Worm (Caenorhabditis elegans) whole organism, L1 larva: ENCODE results near the gene rsa-2.

Source experiments
- C16A3.4 ChIP-seq: fragments of 150-350 bp; optimal IDR thresholded peaks from 2 replicates; lab custom pipeline; 2014; ENCODE audit warnings: missing biosample characterization, missing genetic modification characterization
- F16B12.6 ChIP-seq: fragments of 150-350 bp; optimal IDR thresholded peaks from 2 replicates; lab custom pipeline; 2014; ENCODE audit warnings: missing biosample characterization, missing genetic modification characterization
- aha-1 ChIP-seq: fragments of 150-350 bp; optimal IDR thresholded peaks from 2 replicates; lab custom pipeline; 2014; ENCODE audit warnings: missing biosample characterization, missing genetic modification characterization
- alr-1 ChIP-seq: fragments of 200-800 bp; sonication (Bioruptor generic); optimal IDR thresholded peaks from 2 replicates; lab custom pipeline; 2018; ENCODE audit warnings: borderline replicate concordance, mild to moderate bottlenecking, missing genetic modification characterization, missing compliant biosample characterization
- aly-2 ChIP-seq: fragments of 150-350 bp; optimal IDR thresholded peaks from 2 replicates; lab custom pipeline; 2014; ENCODE audit warnings: missing biosample characterization, missing genetic modification characterization
- ceh-63 ChIP-seq: fragments of 200-800 bp; sonication (Bioruptor generic); optimal IDR thresholded peaks from 2 replicates; lab custom pipeline; 2018; ENCODE audit warnings: mild to moderate bottlenecking, missing genetic modification characterization, missing compliant biosample characterization
- ceh-88 ChIP-seq: fragments of 200-800 bp; sonication (Bioruptor generic); IDR thresholded peaks from 2 replicates; pipeline ENCODE4 v1.3.6; 2022; ENCODE audit warnings: missing genetic modification characterization, missing compliant biosample characterization
- ces-1 ChIP-seq: fragments of 150-350 bp; optimal IDR thresholded peaks from 2 replicates; lab custom pipeline; 2014; ENCODE audit warnings: missing biosample characterization, missing genetic modification reagents, missing genetic modification characterization
- dpl-1 ChIP-seq, 3 experiments: fragments of 150-350 bp in 2 of 3; sonication (generic microtip) in 1 of 3; optimal IDR thresholded peaks; 2 replicates each; lab custom pipeline; 2014 to 2017; ENCODE audit warnings: missing biosample characterization in 3 of 3, missing genetic modification characterization in 3 of 3, missing genetic modification reagents in 3 of 3
- efl-1 ChIP-seq, 4 experiments: fragments of 150-350 bp; optimal IDR thresholded peaks in 3 of 4; peaks in 1 of 4; 1 replicate in 1 of 4; 2 replicates in 3 of 4; lab custom pipeline; 2014; ENCODE audit warnings: missing biosample characterization in 2 of 4, missing genetic modification characterization in 2 of 4, missing genetic modification reagents in 2 of 4
- egl-13 ChIP-seq: sonication (generic microtip); optimal IDR thresholded peaks from 2 replicates; lab custom pipeline; 2016; ENCODE audit warnings: missing genotype, missing genetic modification reagents, missing genetic modification characterization, missing compliant biosample characterization
- elt-2 ChIP-seq: sonication (generic microtip); optimal IDR thresholded peaks from 2 replicates; lab custom pipeline; 2016; ENCODE audit warnings: missing genetic modification characterization, mild to moderate bottlenecking, inconsistent platforms, missing compliant biosample characterization, missing genetic modification reagents
- elt-3 ChIP-seq, 6 experiments: fragments of 150-350 bp in 1 of 6; sonication (generic microtip); optimal IDR thresholded peaks; 2 replicates each; lab custom pipeline; 2017 to 2018; ENCODE audit warnings: missing biosample characterization in 6 of 6, missing genetic modification characterization in 6 of 6, inconsistent platforms in 1 of 6
- ets-5 ChIP-seq: fragments of 200-800 bp; sonication (Bioruptor generic); IDR thresholded peaks from 2 replicates; pipeline ENCODE4 v1.3.6; 2022; ENCODE audit warnings: missing genetic modification characterization, missing compliant biosample characterization
- fkh-10 ChIP-seq: sonication (generic microtip); optimal IDR thresholded peaks from 2 replicates; lab custom pipeline; 2017; ENCODE audit warnings: missing biosample characterization, missing genetic modification reagents, missing genetic modification characterization
- fkh-4 ChIP-seq: sonication (generic microtip); optimal IDR thresholded peaks from 2 replicates; lab custom pipeline; 2016; ENCODE audit warnings: missing compliant biosample characterization, missing genetic modification characterization, borderline replicate concordance
- fkh-8 ChIP-seq: sonication (generic microtip); optimal IDR thresholded peaks from 2 replicates; lab custom pipeline; 2016; ENCODE audit warnings: mild to moderate bottlenecking, missing genetic modification characterization, missing compliant biosample characterization
- fos-1 ChIP-seq: fragments of 150-350 bp; optimal IDR thresholded peaks from 2 replicates; lab custom pipeline; 2014; ENCODE audit warnings: missing biosample characterization, missing genetic modification characterization
- hlh-17 ChIP-seq: fragments of 200-800 bp; sonication (Bioruptor generic); optimal IDR thresholded peaks from 2 replicates; lab custom pipeline; 2018; ENCODE audit warnings: missing genetic modification characterization, mild to moderate bottlenecking, missing compliant biosample characterization, moderate library complexity, borderline replicate concordance
- hlh-4 ChIP-seq: sonication (generic microtip); optimal IDR thresholded peaks from 2 replicates; lab custom pipeline; 2016; ENCODE audit warnings: mild to moderate bottlenecking, missing genetic modification characterization, missing compliant biosample characterization
- irx-1 ChIP-seq: sonication (generic microtip); optimal IDR thresholded peaks from 2 replicates; lab custom pipeline; 2016; ENCODE audit warnings: missing genetic modification characterization, missing compliant biosample characterization
- isw-1 ChIP-seq: fragments of 200-800 bp; sonication (Bioruptor generic); IDR thresholded peaks from 2 replicates; pipeline ENCODE4 v1.3.6; 2022; ENCODE audit warnings: missing genetic modification characterization, missing compliant biosample characterization
- jun-1 ChIP-seq: fragments of 150-350 bp; optimal IDR thresholded peaks from 2 replicates; lab custom pipeline; 2014; ENCODE audit warnings: missing biosample characterization, missing genetic modification reagents, missing genetic modification characterization
- lin-13 ChIP-seq: fragments of 150-350 bp; optimal IDR thresholded peaks from 2 replicates; lab custom pipeline; 2014; ENCODE audit warnings: missing biosample characterization, missing genetic modification reagents, missing genetic modification characterization
- lin-14 ChIP-seq: fragments of 200-800 bp; sonication (Bioruptor generic); optimal IDR thresholded peaks from 2 replicates; lab custom pipeline; 2018; ENCODE audit warnings: mild to moderate bottlenecking, missing genetic modification characterization, moderate library complexity, missing compliant biosample characterization
- lin-39 ChIP-seq: fragments of 150-350 bp; optimal IDR thresholded peaks from 2 replicates; lab custom pipeline; 2014; ENCODE audit warnings: missing biosample characterization, missing genetic modification reagents, missing genetic modification characterization
- lsy-2 ChIP-seq, 2 experiments: fragments of 150-350 bp; optimal IDR thresholded peaks; 2 replicates each; lab custom pipeline; 2014; ENCODE audit warnings: missing biosample characterization in 2 of 2, missing genetic modification characterization in 2 of 2
- mef-2 ChIP-seq: fragments of 150-350 bp; optimal IDR thresholded peaks from 2 replicates; lab custom pipeline; 2014; ENCODE audit warnings: missing biosample characterization, missing genetic modification characterization
- nhr-11 ChIP-seq: fragments of 150-350 bp; optimal IDR thresholded peaks from 2 replicates; lab custom pipeline; 2014; ENCODE audit warnings: missing biosample characterization, missing genetic modification characterization
- nhr-12 ChIP-seq: sonication (generic microtip); optimal IDR thresholded peaks from 2 replicates; lab custom pipeline; 2017; ENCODE audit warnings: missing biosample characterization, missing genetic modification characterization
- nhr-28 ChIP-seq: fragments of 150-350 bp; optimal IDR thresholded peaks from 2 replicates; lab custom pipeline; 2014; ENCODE audit warnings: missing biosample characterization, missing genetic modification characterization
- nhr-77 ChIP-seq: fragments of 150-350 bp; optimal IDR thresholded peaks from 2 replicates; lab custom pipeline; 2014; ENCODE audit warnings: missing biosample characterization, missing genetic modification characterization
- nhr-84 ChIP-seq: sonication (generic microtip); optimal IDR thresholded peaks from 2 replicates; lab custom pipeline; 2017; ENCODE audit warnings: missing biosample characterization, missing genetic modification characterization
- pax-3 ChIP-seq: fragments of 200-800 bp; sonication (Bioruptor generic); optimal IDR thresholded peaks from 2 replicates; lab custom pipeline; 2018; ENCODE audit warnings: mild to moderate bottlenecking, missing genetic modification characterization, moderate library complexity, missing compliant biosample characterization
- rnt-1 ChIP-seq: sonication (generic microtip); optimal IDR thresholded peaks from 2 replicates; lab custom pipeline; 2016; ENCODE audit warnings: mild to moderate bottlenecking, missing genetic modification characterization, moderate library complexity, missing compliant biosample characterization
- skn-1 ChIP-seq: fragments of 150-350 bp; optimal IDR thresholded peaks from 2 replicates; lab custom pipeline; 2014; ENCODE audit warnings: missing biosample characterization, missing genetic modification characterization
- sox-4 ChIP-seq: sonication (generic microtip); optimal IDR thresholded peaks from 2 replicates; lab custom pipeline; 2016; ENCODE audit warnings: missing genetic modification characterization, missing compliant biosample characterization
- tbx-2 ChIP-seq: sonication (generic microtip); optimal IDR thresholded peaks from 2 replicates; lab custom pipeline; 2016; ENCODE audit warnings: missing genetic modification characterization, missing compliant biosample characterization
- tlp-1 ChIP-seq: fragments of 150-350 bp; optimal IDR thresholded peaks from 2 replicates; lab custom pipeline; 2014; ENCODE audit warnings: missing biosample characterization, missing genetic modification characterization
- unc-130 ChIP-seq: fragments of 150-350 bp; optimal IDR thresholded peaks from 2 replicates; lab custom pipeline; 2017; ENCODE audit warnings: missing biosample characterization, missing genetic modification characterization, inconsistent platforms
- unc-30 ChIP-seq: sonication (generic microtip); optimal IDR thresholded peaks from 2 replicates; lab custom pipeline; 2017; ENCODE audit warnings: missing biosample characterization, missing genetic modification characterization
- unc-62 ChIP-seq: fragments of 150-350 bp; optimal IDR thresholded peaks from 2 replicates; lab custom pipeline; 2014; ENCODE audit warnings: missing biosample characterization, missing genetic modification reagents, missing genetic modification characterization
- unc-98 ChIP-seq: fragments of 200-800 bp; sonication (Bioruptor generic); IDR thresholded peaks from 2 replicates; pipeline ENCODE4 v1.3.6; 2022; ENCODE audit warnings: missing genetic modification characterization, missing compliant biosample characterization
- vab-15 ChIP-seq: sonication (generic microtip); optimal IDR thresholded peaks from 2 replicates; lab custom pipeline; 2017; ENCODE audit warnings: missing genotype, mild to moderate bottlenecking, missing genetic modification characterization, missing compliant biosample characterization
- zag-1 ChIP-seq: fragments of 150-350 bp; optimal IDR thresholded peaks from 2 replicates; lab custom pipeline; 2014; ENCODE audit warnings: missing biosample characterization, missing genetic modification characterization

rsa-2 gene

ce11 chrIII:11036132-11036531 lies 27.1 kb upstream of the rsa-2 start (continued):
- TF ChIP-seq nhr-11 (tag; lab: Kevin White, UChicago) (no peak), nhr-77 (tag; lab: Kevin White, UChicago) (peak; percentile 56), zag-1 (no peak), skn-1 (tag; lab: Kevin White, UChicago) (peak; percentile 67), ceh-63 (GFP tag; lab: Kevin White, UChicago) (no peak), aha-1 (no peak), alr-1 (no peak), fkh-8 (peak; percentile 52), rnt-1 (tag; lab: Kevin White, UChicago) (no peak), ceh-88 (GFP tag; lab: Robert Waterston, UW) (no peak), vab-15 (tag; lab: Kevin White, UChicago) (no peak), lsy-2 (tag; optimal IDR thresholded peaks at IDR 0.05; lab: Kevin White, UChicago) (peak; percentile 97 to 99), nhr-84 (no peak), F16B12.6 (peak; percentile 100), mef-2 (tag; lab: Kevin White, UChicago) (no peak), hlh-4 (tag; lab: Kevin White, UChicago) (no peak), sox-4 (tag; lab: Kevin White, UChicago) (no peak), jun-1 (tag; lab: Kevin White, UChicago) (peak; percentile 50), ets-5 (GFP tag; lab: Robert Waterston, UW) (no peak), ces-1 (GFP tag; lab: Kevin White, UChicago) (no peak), unc-130 (tag; lab: Kevin White, UChicago) (peak; percentile 80), irx-1 (tag; lab: Kevin White, UChicago) (peak; percentile 66), efl-1 (optimal IDR thresholded peaks at IDR 0.05; lab: Kevin White, UChicago) (peak; percentile 86), efl-1 (GFP tag; optimal IDR thresholded peaks at IDR 0.05 in 1 of 2; lab: Kevin White, UChicago) (peak; percentile 83 to 98), unc-62 (GFP tag; lab: Kevin White, UChicago) (no peak), fos-1 (peak; percentile 50), unc-98 (GFP tag; lab: Robert Waterston, UW) (no peak; the same call in 1 of the 2 replicates), C16A3.4 (tag; lab: Kevin White, UChicago) (peak; percentile 76), egl-13 (tag; lab: Kevin White, UChicago) (no peak), lin-13 (peak; percentile 74), pax-3 (peak; percentile 38), nhr-12 (tag; lab: Kevin White, UChicago) (no peak), elt-3 (tag; optimal IDR thresholded peaks at IDR 0.05; lab: Kevin White, UChicago) (peak in 2 of 6 experiments; percentile 57 to 75), dpl-1 (GFP tag; optimal IDR thresholded peaks at IDR 0.05; lab: Kevin White, UChicago) (peak; percentile 69 to 83 (median 82)), isw-1 (peak; percentile 65), lin-14 (GFP tag; lab: Kevin White, UChicago) (peak; percentile 74), fkh-4 (no peak), nhr-28 (tag; lab: Kevin White, UChicago) (no peak), tlp-1 (no peak), unc-30 (tag; lab: Kevin White, UChicago) (no peak), elt-2 (tag; lab: Kevin White, UChicago) (peak; percentile 27), lin-39 (tag; lab: Kevin White, UChicago) (peak; percentile 40), fkh-10 (GFP tag; lab: Kevin White, UChicago) (peak; percentile 41), hlh-17 (GFP tag; lab: Kevin White, UChicago) (no peak), tbx-2 (tag; lab: Kevin White, UChicago) (peak; percentile 78), aly-2 (peak; percentile 55)
